Fruit fly (Drosophila melanogaster) whole organism, embryonic: Measurements from ENCODE around the gene Gpdh3.

ENCODE experiments used
- Antp ChIP-seq: fragments of 200-800 bp; sonication (Bioruptor generic); optimal IDR thresholded peaks from 3 replicates; lab custom pipeline; 2016; ENCODE audit warnings: missing biosample characterization, missing genetic modification characterization
- Atf-2 ChIP-seq: fragments of 200-800 bp; sonication (Bioruptor generic); optimal IDR thresholded peaks from 2 replicates; lab custom pipeline; 2016; ENCODE audit warnings: missing biosample characterization, missing genetic modification characterization
- Atf6 ChIP-seq: fragments of 200-800 bp; sonication (Bioruptor generic); IDR thresholded peaks from 2 replicates; pipeline ENCODE4 v1.3.6; 2022; ENCODE audit warnings: missing biosample characterization, missing genetic modification characterization
- CG10366 ChIP-seq: fragments of 200-800 bp; sonication (Bioruptor generic); IDR thresholded peaks from 2 replicates; pipeline ENCODE4 v1.3.6; 2022; ENCODE audit warnings: missing biosample characterization, missing genetic modification characterization
- CG10543 ChIP-seq: fragments of 200-800 bp; sonication (Bioruptor generic); optimal IDR thresholded peaks from 3 replicates; lab custom pipeline; 2017; ENCODE audit warnings: missing biosample characterization, mild to moderate bottlenecking, missing genetic modification characterization, moderate library complexity
- CG12299 ChIP-seq: fragments of 200-800 bp; sonication (Bioruptor generic); optimal IDR thresholded peaks from 2 replicates; lab custom pipeline; 2018; ENCODE audit warnings: missing biosample characterization, mild to moderate bottlenecking, missing genetic modification characterization
- CG12659 ChIP-seq: fragments of 200-800 bp; sonication (Bioruptor generic); optimal IDR thresholded peaks from 3 replicates; lab custom pipeline; 2017; ENCODE audit warnings: mild to moderate bottlenecking, missing biosample characterization, missing genetic modification reagents, missing genetic modification characterization
- CG14441 ChIP-seq: fragments of 200-800 bp; sonication (Bioruptor generic); IDR thresholded peaks from 2 replicates; pipeline ENCODE4 v1.3.6; 2022; ENCODE audit warnings: missing biosample characterization, missing genetic modification characterization
- CG1647 ChIP-seq: fragments of 200-800 bp; sonication (Bioruptor generic); optimal IDR thresholded peaks from 3 replicates; lab custom pipeline; 2016; ENCODE audit warnings: missing biosample characterization, missing genetic modification characterization
- CG16813 ChIP-seq: fragments of 200-800 bp; sonication (Bioruptor generic); IDR thresholded peaks from 3 replicates; pipeline ENCODE4 v1.3.6; 2022; ENCODE audit warnings: missing biosample characterization, missing genetic modification characterization; ENCODE audit not compliant: partially characterized antibody
- CG17328 ChIP-seq: fragments of 200-800 bp; sonication (Bioruptor generic); IDR thresholded peaks from 2 replicates; pipeline ENCODE4 v1.3.6; 2022; ENCODE audit warnings: missing biosample characterization, missing genetic modification characterization
- CG30020 ChIP-seq: fragments of 200-800 bp; optimal IDR thresholded peaks from 2 replicates; lab custom pipeline; 2019; ENCODE audit warnings: missing biosample characterization, mild to moderate bottlenecking, missing genetic modification characterization, moderate library complexity
- CG31441 ChIP-seq: fragments of 200-800 bp; sonication (Bioruptor generic); IDR thresholded peaks from 2 replicates; pipeline ENCODE4 v1.3.6; 2022; ENCODE audit warnings: missing biosample characterization, missing genetic modification characterization
- CG32532 ChIP-seq: fragments of 200-800 bp; sonication (Bioruptor generic); IDR thresholded peaks from 2 replicates; pipeline ENCODE4 v1.3.6; 2022; ENCODE audit warnings: missing biosample characterization, missing genetic modification characterization
- CG4328 ChIP-seq: fragments of 200-800 bp; sonication (Bioruptor generic); optimal IDR thresholded peaks from 3 replicates; lab custom pipeline; 2017; ENCODE audit warnings: missing biosample characterization, missing genetic modification reagents, missing genetic modification characterization
- CG7357 ChIP-seq: fragments of 200-800 bp; sonication (Bioruptor generic); IDR thresholded peaks from 3 replicates; pipeline ENCODE4 v1.3.6; 2022; ENCODE audit warnings: missing biosample characterization, missing genetic modification characterization
- CG8478 ChIP-seq: fragments of >200 bp; optimal IDR thresholded peaks from 2 replicates; lab custom pipeline; 2018
- CG8944 ChIP-seq: fragments of 200-800 bp; sonication (Bioruptor generic); optimal IDR thresholded peaks from 3 replicates; lab custom pipeline; 2016; ENCODE audit warnings: missing biosample characterization, missing genetic modification characterization
- Dbx ChIP-seq: fragments of 200-800 bp; sonication (Bioruptor generic); IDR thresholded peaks from 3 replicates; pipeline ENCODE4 v1.3.6; 2022; ENCODE audit warnings: missing biosample characterization, missing genetic modification characterization
- Dll ChIP-seq: fragments of 200-800 bp; sonication (Bioruptor generic); IDR thresholded peaks from 4 replicates; pipeline ENCODE4 v1.3.6; 2022; ENCODE audit warnings: missing biosample characterization, missing genetic modification characterization; ENCODE audit not compliant: partially characterized antibody
- Gsc ChIP-seq: fragments of 200-800 bp; sonication (Bioruptor generic); IDR thresholded peaks from 2 replicates; pipeline ENCODE4 v1.3.6; 2022; ENCODE audit warnings: missing biosample characterization, missing genetic modification characterization
- HLH3B ChIP-seq: fragments of 200-800 bp; sonication (Bioruptor generic); IDR thresholded peaks from 2 replicates; pipeline ENCODE4 v1.3.6; 2022; ENCODE audit warnings: missing biosample characterization, missing genetic modification characterization
- Hr51 ChIP-seq, 2 experiments: fragments of 200-800 bp; sonication (Bioruptor generic); optimal IDR thresholded peaks; 2 replicates in 1 of 2; 3 replicates in 1 of 2; lab custom pipeline; 2016 to 2018; ENCODE audit warnings: missing biosample characterization in 2 of 2, missing genetic modification characterization in 2 of 2, mild to moderate bottlenecking in 1 of 2, moderate library complexity in 1 of 2
- Opbp ChIP-seq: fragments of 200-800 bp; sonication (Bioruptor generic); IDR thresholded peaks from 3 replicates; pipeline ENCODE4 v1.3.6; 2022; ENCODE audit warnings: missing biosample characterization, missing genetic modification characterization; ENCODE audit not compliant: partially characterized antibody
- Optix ChIP-seq: fragments of 200-800 bp; sonication (Bioruptor generic); IDR thresholded peaks from 3 replicates; pipeline ENCODE4 v1.3.6; 2022; ENCODE audit warnings: missing biosample characterization, missing genetic modification characterization
- Ptx1 ChIP-seq: fragments of 200-800 bp; sonication (Bioruptor generic); IDR thresholded peaks from 2 replicates; pipeline ENCODE4 v1.3.6; 2022; ENCODE audit warnings: missing biosample characterization, missing genetic modification characterization
- Xrp1 ChIP-seq: fragments of 200-800 bp; sonication (Bioruptor generic); IDR thresholded peaks from 2 replicates; pipeline ENCODE4 v1.3.6; 2022; ENCODE audit warnings: missing biosample characterization, missing genetic modification characterization
- al ChIP-seq: fragments of 200-800 bp; sonication (Bioruptor generic); IDR thresholded peaks from 2 replicates; pipeline ENCODE4 v1.3.6; 2022; ENCODE audit warnings: missing biosample characterization, missing genetic modification characterization
- ara ChIP-seq: fragments of 200-800 bp; sonication (Bioruptor generic); IDR thresholded peaks from 2 replicates; pipeline ENCODE4 v1.3.6; 2022; ENCODE audit warnings: missing biosample characterization, missing genetic modification characterization
- br ChIP-seq: fragments of >200 bp; optimal IDR thresholded peaks from 2 replicates; lab custom pipeline; 2017
- dysf ChIP-seq: fragments of 200-800 bp; sonication (Bioruptor generic); IDR thresholded peaks from 3 replicates; pipeline ENCODE4 v1.3.6; 2022; ENCODE audit warnings: missing biosample characterization, missing genetic modification characterization
- eyg ChIP-seq: fragments of 200-800 bp; sonication (Bioruptor generic); optimal IDR thresholded peaks from 3 replicates; lab custom pipeline; 2016; ENCODE audit warnings: missing biosample characterization, missing genetic modification characterization
- fd3F ChIP-seq: fragments of 200-800 bp; sonication (Bioruptor generic); optimal IDR thresholded peaks from 2 replicates; lab custom pipeline; 2018; ENCODE audit warnings: missing biosample characterization, mild to moderate bottlenecking, missing genetic modification characterization, moderate library complexity
- fd64A ChIP-seq: fragments of 200-800 bp; sonication (Bioruptor generic); optimal IDR thresholded peaks from 3 replicates; lab custom pipeline; 2018; ENCODE audit warnings: missing biosample characterization, mild to moderate bottlenecking, missing genetic modification characterization
- gcm ChIP-seq: fragments of 200-800 bp; sonication (Bioruptor generic); optimal IDR thresholded peaks from 2 replicates; lab custom pipeline; 2019; ENCODE audit warnings: missing biosample characterization, mild to moderate bottlenecking, missing genetic modification characterization, moderate library complexity
- gcm2 ChIP-seq: fragments of 200-800 bp; sonication (Bioruptor generic); optimal IDR thresholded peaks from 2 replicates; lab custom pipeline; 2016; ENCODE audit warnings: missing biosample characterization, missing genetic modification characterization
- gfzf ChIP-seq: fragments of 200-800 bp; sonication (Bioruptor generic); optimal IDR thresholded peaks from 2 replicates; lab custom pipeline; 2016; ENCODE audit warnings: missing biosample characterization, mild to moderate bottlenecking, missing genetic modification characterization, moderate library complexity
- grau ChIP-seq: fragments of 200-800 bp; optimal IDR thresholded peaks from 3 replicates; lab custom pipeline; 2019; ENCODE audit warnings: missing biosample characterization, mild to moderate bottlenecking, missing genetic modification characterization, moderate library complexity
- ham ChIP-seq: fragments of 200-800 bp; sonication (Bioruptor generic); IDR thresholded peaks from 2 replicates; pipeline ENCODE4 v1.3.6; 2022; ENCODE audit warnings: missing biosample characterization, missing genetic modification characterization
- lov ChIP-seq, 2 experiments: fragments of 200-800 bp in 1 of 2; fragments of >200 bp in 1 of 2; sonication (Bioruptor generic) in 1 of 2; IDR thresholded peaks in 1 of 2; optimal IDR thresholded peaks in 1 of 2; 2 replicates in 1 of 2; 3 replicates in 1 of 2; pipeline versions ENCODE4 v1.3.6 to Lab custom; 2017 to 2022; ENCODE audit warnings: missing biosample characterization in 1 of 2, missing genetic modification characterization in 1 of 2
- nau ChIP-seq: fragments of 200-800 bp; sonication (Bioruptor generic); optimal IDR thresholded peaks from 3 replicates; lab custom pipeline; 2017; ENCODE audit warnings: missing biosample characterization, mild to moderate bottlenecking, missing genetic modification characterization, missing genetic modification reagents
- otp ChIP-seq: fragments of 200-800 bp; sonication (Bioruptor generic); IDR thresholded peaks from 3 replicates; pipeline ENCODE4, ENCODE4 v1.3.6; 2022; ENCODE audit warnings: missing biosample characterization, missing genetic modification characterization
- prd ChIP-seq, 3 experiments: fragments of >200 bp in 2 of 3; fragments of 200-800 bp in 1 of 3; sonication (Bioruptor generic) in 1 of 3; optimal IDR thresholded peaks in 2 of 3; IDR thresholded peaks in 1 of 3; 2 replicates in 2 of 3; 3 replicates in 1 of 3; pipeline versions ENCODE4 v1.3.6 to Lab custom; 2017 to 2022; ENCODE audit warnings: missing biosample characterization in 1 of 3, missing genetic modification characterization in 1 of 3
- pum ChIP-seq: fragments of 200-800 bp; sonication (Bioruptor generic); optimal IDR thresholded peaks from 2 replicates; lab custom pipeline; 2016; ENCODE audit warnings: missing biosample characterization, missing genetic modification characterization
- sim ChIP-seq: fragments of 200-800 bp; sonication (Bioruptor generic); IDR thresholded peaks from 2 replicates; pipeline ENCODE4 v1.3.6; 2022; ENCODE audit warnings: missing biosample characterization, missing genetic modification characterization
- sqz ChIP-seq: fragments of 200-800 bp; sonication (Bioruptor generic); optimal IDR thresholded peaks from 3 replicates; lab custom pipeline; 2018; ENCODE audit warnings: missing biosample characterization, mild to moderate bottlenecking, missing genetic modification characterization
- ssp ChIP-seq: fragments of 200-800 bp; sonication (Bioruptor generic); IDR thresholded peaks from 2 replicates; pipeline ENCODE4 v1.3.6; 2022; ENCODE audit warnings: missing biosample characterization, missing genetic modification characterization
- tgo ChIP-seq: fragments of 200-800 bp; sonication (Bioruptor generic); IDR thresholded peaks from 3 replicates; pipeline ENCODE4 v1.3.6; 2022; ENCODE audit warnings: missing biosample characterization, missing genetic modification characterization
- usp ChIP-seq: fragments of >200 bp; optimal IDR thresholded peaks from 2 replicates; lab custom pipeline; 2017; ENCODE audit warnings: missing biosample characterization, missing genetic modification characterization
- vnd ChIP-seq: fragments of 200-800 bp; sonication (Bioruptor generic); IDR thresholded peaks from 3 replicates; pipeline ENCODE4 v1.3.6; 2022; ENCODE audit warnings: missing biosample characterization, missing genetic modification characterization; ENCODE audit not compliant: partially characterized antibody
- wdn ChIP-seq: fragments of 200-800 bp; sonication (Bioruptor generic); IDR thresholded peaks from 2 replicates; pipeline ENCODE4 v1.3.6; 2022; ENCODE audit warnings: missing biosample characterization, missing genetic modification characterization

Gpdh3 gene

dm6 chr3R:22358810-22359209 is 23.0 kb upstream of the Gpdh3 start (continued):
- TF ChIP-seq prd (optimal IDR thresholded peaks at IDR 0.05; lab: Kevin White, UChicago) (no peak), prd (GFP tag; IDR thresholded peaks at IDR 0.05; lab: Robert Waterston, UW) (peak; percentile 79), Hr51 (GFP tag; optimal IDR thresholded peaks at IDR 0.05; lab: Kevin White, UChicago) (peak; percentile 27 to 58), Opbp (GFP tag; lab: Robert Waterston, UW) (no peak), Atf6 (GFP tag; lab: Robert Waterston, UW) (peak; percentile 34; the same call in 1 of the 2 replicates), fd64A (GFP tag; lab: Kevin White, UChicago) (peak; percentile 86), otp (GFP tag; lab: Robert Waterston, UW) (peak; percentile 61; the same call in 2 of the 3 replicates), grau (tag; lab: Kevin White, UChicago) (peak; percentile 58), wdn (GFP tag; lab: Robert Waterston, UW) (0 out of 2 replicates have a peak, but pooled peaks have one; percentile 11), CG31441 (peak; percentile 85), eyg (GFP tag; lab: Kevin White, UChicago) (peak; percentile 5), Dbx (GFP tag; lab: Robert Waterston, UW) (0 out of 3 replicates have a peak, but pooled peaks have one; percentile 25), CG10366 (GFP tag; lab: Robert Waterston, UW) (peak; percentile 50), CG12299 (no peak), CG8944 (GFP tag; lab: Kevin White, UChicago) (peak; percentile 53), nau (GFP tag; lab: Kevin White, UChicago) (peak; percentile 86), CG17328 (GFP tag; lab: Robert Waterston, UW) (peak; percentile 79), Dll (GFP tag; lab: Robert Waterston, UW) (no peak), sqz (peak; percentile 36), usp (no peak), CG14441 (GFP tag; lab: Robert Waterston, UW) (peak; percentile 82), CG1647 (GFP tag; lab: Kevin White, UChicago) (peak; percentile 20), Antp (peak; percentile 20), lov (optimal IDR thresholded peaks at IDR 0.05; lab: Kevin White, UChicago) (no peak), lov (GFP tag; IDR thresholded peaks at IDR 0.05; lab: Robert Waterston, UW) (peak; percentile 74; the same call in 1 of the 3 replicates), gcm2 (GFP tag; lab: Kevin White, UChicago) (peak; percentile 32), fd3F (GFP tag; lab: Kevin White, UChicago) (peak; percentile 2), Atf-2 (peak; percentile 61), dysf (GFP tag; lab: Robert Waterston, UW) (peak; percentile 82), Ptx1 (GFP tag; lab: Robert Waterston, UW) (peak; percentile 77), CG4328 (GFP tag; lab: Kevin White, UChicago) (peak; percentile 58), Optix (GFP tag; lab: Robert Waterston, UW) (peak; percentile 60; the same call in 1 of the 3 replicates), CG16813 (GFP tag; lab: Robert Waterston, UW) (no peak), ssp (GFP tag; lab: Robert Waterston, UW) (peak; percentile 35; the same call in 1 of the 2 replicates), CG32532 (GFP tag; lab: Robert Waterston, UW) (peak; percentile 73), vnd (GFP tag; lab: Robert Waterston, UW) (no peak), CG30020 (tag; lab: Kevin White, UChicago) (no peak), al (GFP tag; lab: Robert Waterston, UW) (peak; percentile 37; the same call in 1 of the 2 replicates), CG8478 (lab: Kevin White, UChicago) (no peak), CG12659 (GFP tag; lab: Kevin White, UChicago) (peak; percentile 54), ara (GFP tag; lab: Robert Waterston, UW) (peak; percentile 85), br (lab: Kevin White, UChicago) (no peak), CG7357 (GFP tag; lab: Robert Waterston, UW) (peak; percentile 35; the same call in 1 of the 3 replicates), sim (peak; percentile 69), gfzf (GFP tag; lab: Kevin White, UChicago) (no peak), Gsc (GFP tag; lab: Robert Waterston, UW) (no peak), ham (GFP tag; lab: Robert Waterston, UW) (no peak), gcm (GFP tag; lab: Kevin White, UChicago) (peak; percentile 57), CG10543 (no peak), HLH3B (peak; percentile 79), pum (GFP tag; lab: Kevin White, UChicago) (peak; percentile 25), Xrp1 (peak; percentile 88), tgo (GFP tag; lab: Robert Waterston, UW) (peak; percentile 75)
